Worm (Caenorhabditis elegans): ENCODE results near the gene srh-185.
"Not testable (repeated sequence)": the region's sequence is repeated elsewhere in the genome, so short reads cannot be mapped to it uniquely, and the experiment has no call there.

The srh-185 gene

DNA sequence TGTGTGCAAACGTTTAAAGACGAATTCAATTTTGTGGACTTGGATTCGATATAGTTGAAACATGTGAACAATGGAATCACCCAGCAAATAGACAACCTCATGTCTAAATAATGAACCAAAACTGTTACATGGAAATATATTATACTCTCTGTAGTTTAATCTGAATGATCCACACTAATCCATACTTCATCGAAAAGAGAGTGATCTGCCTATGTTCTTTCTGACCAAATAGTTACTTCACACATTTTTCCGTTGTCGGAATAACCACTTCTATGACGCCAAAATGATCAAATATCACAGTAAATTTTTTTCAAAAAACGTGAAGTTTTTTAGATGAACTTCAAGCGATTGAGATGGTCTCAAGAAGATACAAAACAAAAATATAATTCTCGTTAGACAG lies 36.0 kb downstream of the srh-185 start, which contains the start of gene Y73C8C.4:
Gene Y73C8C.4 (minus strand): TSS at position 101 of the 400 bp plus-strand sequence.
- not testable (repeated sequence) for TF ChIP-seq flt-1 (GFP tag; IDR thresholded peaks at IDR 0.05); tra-4 (tag; optimal IDR thresholded peaks at IDR 0.05); ceh-13 (GFP tag; optimal IDR thresholded peaks at IDR 0.05)

- TF ChIP-seq hmbx-1 (tag; optimal IDR thresholded peaks at IDR 0.05): no peak
- TF ChIP-seq ama-1 (optimal IDR thresholded peaks at IDR 0.05): no peak
- TF ChIP-seq scrt-1 (GFP tag; IDR thresholded peaks at IDR 0.05): no peak
- TF ChIP-seq ceh-13 (GFP tag; optimal IDR thresholded peaks at IDR 0.05): no peak
- no peak for TF ChIP-seq tra-4 (tag; optimal IDR thresholded peaks at IDR 0.05)
- no peak for TF ChIP-seq aly-1 (tag; optimal IDR thresholded peaks at IDR 0.05)
- TF ChIP-seq ets-7 (tag; optimal IDR thresholded peaks at IDR 0.05): no peak
- TF ChIP-seq hnd-1 (tag; optimal IDR thresholded peaks at IDR 0.05): no peak
- no peak for TF ChIP-seq tbx-37 (GFP tag; conservative IDR thresholded peaks at IDR 0.05)
- no peak for TF ChIP-seq flt-1 (GFP tag; IDR thresholded peaks at IDR 0.05)
- TF ChIP-seq pes-1 (GFP tag; IDR thresholded peaks at IDR 0.05): no peak
- no peak for TF ChIP-seq F13C5.2 (tag; optimal IDR thresholded peaks at IDR 0.05)
- no peak for TF ChIP-seq tbx-11 (GFP tag; IDR thresholded peaks at IDR 0.05)
- no peak for TF ChIP-seq ceh-36 (tag; optimal IDR thresholded peaks at IDR 0.05)
- no peak for TF ChIP-seq hmg-4 (GFP tag; optimal IDR thresholded peaks at IDR 0.05)
- TF ChIP-seq sea-1 (GFP tag; conservative IDR thresholded peaks at IDR 0.05): no peak
- no peak for TF ChIP-seq B0310.2 (tag; optimal IDR thresholded peaks at IDR 0.05)
Measured at ce11 chrV:3104134-3104533, 38.1 kb downstream of the srh-185 start, which contains the start of gene str-66. Gene str-66 (minus strand): TSS chrV:3104234.

DNA sequence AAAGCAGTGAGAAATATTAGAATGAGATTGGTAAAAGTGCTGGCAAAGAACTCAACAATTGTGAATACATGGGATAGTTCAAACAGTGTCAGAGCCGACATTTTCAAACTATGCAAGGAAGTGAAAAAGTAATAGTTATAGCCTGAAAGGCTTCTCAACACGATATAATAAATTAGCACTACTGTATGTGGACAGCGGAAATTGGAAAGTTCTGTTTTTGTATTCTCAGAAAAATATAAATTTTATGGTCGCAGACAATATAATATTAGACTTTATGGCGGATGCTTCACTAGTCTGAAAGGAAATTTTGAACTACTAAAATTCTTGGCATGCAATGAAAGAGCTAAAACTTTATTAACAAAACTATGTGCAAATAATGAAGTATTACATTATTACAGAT lies 39.8 kb downstream of the srh-185 start, which contains the start of gene str-69:
Gene str-69 (minus strand): TSS at position 101 of the 400 bp plus-strand sequence.
- TF ChIP-seq scrt-1 (GFP tag; IDR thresholded peaks at IDR 0.05): no peak
- no peak for TF ChIP-seq ama-1 (optimal IDR thresholded peaks at IDR 0.05)
- TF ChIP-seq F13C5.2 (tag; optimal IDR thresholded peaks at IDR 0.05): no peak
- TF ChIP-seq hnd-1 (tag; optimal IDR thresholded peaks at IDR 0.05): no peak
- no peak for TF ChIP-seq aly-1 (tag; optimal IDR thresholded peaks at IDR 0.05)
- no peak for TF ChIP-seq flt-1 (GFP tag; IDR thresholded peaks at IDR 0.05)
- no peak for TF ChIP-seq pes-1 (GFP tag; IDR thresholded peaks at IDR 0.05)
- TF ChIP-seq tbx-37 (GFP tag; conservative IDR thresholded peaks at IDR 0.05): no peak
- no peak for TF ChIP-seq ets-7 (tag; optimal IDR thresholded peaks at IDR 0.05)
- TF ChIP-seq ceh-36 (tag; optimal IDR thresholded peaks at IDR 0.05): no peak
- no peak for TF ChIP-seq sea-1 (GFP tag; conservative IDR thresholded peaks at IDR 0.05)

ce11 chrV:3106785-3107184 lies 40.8 kb downstream of the srh-185 start:
- no peak for TF ChIP-seq F13C5.2 (tag; optimal IDR thresholded peaks at IDR 0.05)
- no peak for TF ChIP-seq B0310.2 (tag; optimal IDR thresholded peaks at IDR 0.05)
- TF ChIP-seq tra-4 (tag; optimal IDR thresholded peaks at IDR 0.05): no peak
- TF ChIP-seq tbx-37 (GFP tag; conservative IDR thresholded peaks at IDR 0.05): no peak
- TF ChIP-seq hmbx-1 (tag; optimal IDR thresholded peaks at IDR 0.05): no peak

ce11 chrV:3107450-3107849 lies 41.4 kb downstream of the srh-185 start, which contains the start of gene str-68:
Gene str-68 (minus strand): TSS chrV:3107550.
- no peak for TF ChIP-seq B0310.2 (tag; optimal IDR thresholded peaks at IDR 0.05)

- TF ChIP-seq flt-1 (GFP tag; IDR thresholded peaks at IDR 0.05): no peak
- TF ChIP-seq hmg-4 (GFP tag; optimal IDR thresholded peaks at IDR 0.05): no peak
- TF ChIP-seq scrt-1 (GFP tag; IDR thresholded peaks at IDR 0.05): no peak
- no peak for TF ChIP-seq tbx-11 (GFP tag; IDR thresholded peaks at IDR 0.05)
- no peak for TF ChIP-seq ets-7 (tag; optimal IDR thresholded peaks at IDR 0.05)
- TF ChIP-seq ceh-13 (GFP tag; optimal IDR thresholded peaks at IDR 0.05): no peak
- TF ChIP-seq B0310.2 (tag; optimal IDR thresholded peaks at IDR 0.05): no peak
- TF ChIP-seq hmbx-1 (tag; optimal IDR thresholded peaks at IDR 0.05): no peak
- no peak for TF ChIP-seq tbx-37 (GFP tag; conservative IDR thresholded peaks at IDR 0.05)
- no peak for TF ChIP-seq tra-4 (tag; optimal IDR thresholded peaks at IDR 0.05)
- no peak for TF ChIP-seq pes-1 (GFP tag; IDR thresholded peaks at IDR 0.05)
- TF ChIP-seq aly-1 (tag; optimal IDR thresholded peaks at IDR 0.05): no peak
- no peak for TF ChIP-seq ama-1 (optimal IDR thresholded peaks at IDR 0.05)
- TF ChIP-seq ceh-36 (tag; optimal IDR thresholded peaks at IDR 0.05): no peak
- no peak for TF ChIP-seq F13C5.2 (tag; optimal IDR thresholded peaks at IDR 0.05)
Measured at ce11 chrV:3112198-3112597, 46.2 kb downstream of the srh-185 start.

DNA sequence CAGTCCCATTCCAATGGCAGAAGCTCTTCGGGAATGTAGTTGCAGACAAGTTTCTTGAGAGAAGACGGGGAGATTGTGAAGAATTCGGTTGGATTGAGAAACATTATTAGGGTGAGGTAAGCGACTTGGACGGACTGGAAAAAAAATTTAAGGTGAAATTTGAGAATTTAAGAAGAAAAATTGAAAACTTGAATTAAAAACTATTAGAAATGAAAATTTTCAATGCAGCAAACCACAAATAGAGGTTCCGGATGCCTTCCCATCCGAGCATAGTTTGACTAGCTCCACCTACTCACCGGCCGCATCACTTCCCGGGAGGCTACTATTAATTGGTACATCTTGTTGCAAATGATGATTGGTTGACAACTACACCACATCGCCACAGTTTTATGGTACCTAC lies 47.7 kb downstream of the srh-185 start, which contains the start of gene Y73C8C.8:
Gene Y73C8C.8 (minus strand): TSS at position 101 of the 400 bp plus-strand sequence.
- TF ChIP-seq tbx-37 (GFP tag; conservative IDR thresholded peaks at IDR 0.05) (no peak), flt-1 (GFP tag; IDR thresholded peaks at IDR 0.05) (no peak), hmbx-1 (tag; optimal IDR thresholded peaks at IDR 0.05) (no peak), ama-1 (optimal IDR thresholded peaks at IDR 0.05) (no peak), tra-4 (tag; optimal IDR thresholded peaks at IDR 0.05) (no peak), hnd-1 (tag; optimal IDR thresholded peaks at IDR 0.05) (no peak), hmg-4 (GFP tag; optimal IDR thresholded peaks at IDR 0.05) (no peak)

DNA sequence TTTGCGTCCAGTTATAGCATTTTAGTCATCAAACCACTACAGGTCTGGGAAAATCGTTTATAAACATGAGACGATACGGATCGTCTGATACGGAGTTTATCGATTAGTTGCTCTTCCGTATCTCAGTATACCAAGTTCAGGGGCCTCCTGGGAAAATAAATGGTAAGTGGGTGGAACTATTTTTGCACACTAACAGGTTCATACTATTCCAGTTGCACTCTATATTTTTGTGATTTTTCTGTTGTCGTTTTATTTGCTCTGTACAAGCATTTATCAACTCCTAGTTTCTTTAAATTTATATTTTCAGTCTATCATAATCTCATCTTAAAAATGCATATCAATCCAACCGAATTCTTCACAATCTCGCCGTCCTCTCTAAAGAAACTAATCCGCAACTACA lies 48.9 kb downstream of the srh-185 start, which contains the start of gene Y73C8C.3:
Gene Y73C8C.3 (plus strand): TSS at position 301 of the 400 bp plus-strand sequence.
- TF ChIP-seq scrt-1 (GFP tag; IDR thresholded peaks at IDR 0.05) (no peak), ama-1 (optimal IDR thresholded peaks at IDR 0.05) (no peak), pes-1 (GFP tag; IDR thresholded peaks at IDR 0.05) (no peak), ceh-36 (tag; optimal IDR thresholded peaks at IDR 0.05) (no peak), ceh-13 (GFP tag; optimal IDR thresholded peaks at IDR 0.05) (no peak), hnd-1 (tag; optimal IDR thresholded peaks at IDR 0.05) (no peak), B0310.2 (tag; optimal IDR thresholded peaks at IDR 0.05) (no peak), aly-1 (tag; optimal IDR thresholded peaks at IDR 0.05) (no peak), sea-1 (GFP tag; conservative IDR thresholded peaks at IDR 0.05) (no peak), tbx-37 (GFP tag; conservative IDR thresholded peaks at IDR 0.05) (no peak), hmg-4 (GFP tag; optimal IDR thresholded peaks at IDR 0.05) (no peak), tbx-11 (GFP tag; IDR thresholded peaks at IDR 0.05) (no peak), tra-4 (tag; optimal IDR thresholded peaks at IDR 0.05) (no peak), F13C5.2 (tag; optimal IDR thresholded peaks at IDR 0.05) (no peak)
